Worm (Caenorhabditis elegans): Measurements from ENCODE around the gene ccep-97.

The ccep-97 gene

ce11 chrV:4842544-4842943, 24.1 kb upstream of the ccep-97 start, which contains the start of the genes cwp-2 and cwp-3:
TSS of gene cwp-2 (minus strand) at chrV:4842644.
TSS of gene cwp-3 (plus strand) at chrV:4842836.
- TF ChIP-seq hlh-13 (GFP tag; optimal IDR thresholded peaks at IDR 0.05) (no peak), sdc-2 (tag; optimal IDR thresholded peaks at IDR 0.05) (no peak), dve-1 (tag; optimal IDR thresholded peaks at IDR 0.05) (no peak), pag-3 (tag; optimal IDR thresholded peaks at IDR 0.05; ENCODE audit: borderline replicate concordance) (no peak), fkh-6 (tag; optimal IDR thresholded peaks at IDR 0.05) (no peak), elt-2 (tag; optimal IDR thresholded peaks at IDR 0.05) (no peak), ahr-1 (tag; optimal IDR thresholded peaks at IDR 0.05) (no peak), ceh-45 (GFP tag; IDR thresholded peaks at IDR 0.05) (no peak), mec-3 (tag; optimal IDR thresholded peaks at IDR 0.05; ENCODE audit: borderline replicate concordance) (no peak), ttx-3 (tag; optimal IDR thresholded peaks at IDR 0.05) (no peak)

DNA sequence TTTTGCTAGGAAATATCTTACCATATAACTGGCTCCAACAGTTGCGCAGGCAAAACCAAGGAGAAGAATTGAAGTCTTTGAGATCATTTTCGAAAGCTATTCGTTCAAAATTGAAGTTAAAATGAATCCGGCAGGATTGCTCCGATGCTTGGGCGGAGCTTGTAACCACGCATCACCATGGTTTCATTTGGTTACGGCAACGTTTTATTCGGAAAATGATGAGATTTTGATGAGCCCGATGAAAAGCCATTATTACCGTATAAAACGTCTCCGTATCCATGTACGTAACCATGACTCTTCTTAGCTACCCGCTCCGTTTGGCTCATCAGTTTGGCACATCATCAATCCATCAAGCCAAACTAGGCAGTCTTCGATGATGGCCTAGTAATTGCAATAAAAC, 22.7 kb upstream of the ccep-97 start, which contains the start of gene cwp-1:
Gene cwp-1 (minus strand): TSS at position 101 of the 400 bp plus-strand sequence.
- TF ChIP-seq odd-2 (tag; optimal IDR thresholded peaks at IDR 0.05) (no peak), lim-6 (tag; optimal IDR thresholded peaks at IDR 0.05) (no peak), unc-86 (tag; optimal IDR thresholded peaks at IDR 0.05) (no peak), nfya-1 (tag; optimal IDR thresholded peaks at IDR 0.05) (no peak), rnt-1 (tag; optimal IDR thresholded peaks at IDR 0.05) (no peak), sox-4 (tag; optimal IDR thresholded peaks at IDR 0.05) (no peak), fax-1 (tag; optimal IDR thresholded peaks at IDR 0.05) (no peak), unc-55 (GFP tag; optimal IDR thresholded peaks at IDR 0.05) (no peak), pag-3 (tag; optimal IDR thresholded peaks at IDR 0.05; ENCODE audit: borderline replicate concordance) (no peak), ceh-22 (tag; optimal IDR thresholded peaks at IDR 0.05) (no peak), pros-1 (tag; optimal IDR thresholded peaks at IDR 0.05) (no peak), ceh-45 (GFP tag; IDR thresholded peaks at IDR 0.05) (no peak), ceh-2 (tag; optimal IDR thresholded peaks at IDR 0.05) (no peak), gmeb-2 (tag; optimal IDR thresholded peaks at IDR 0.05) (no peak), npax-4 (tag; optimal IDR thresholded peaks at IDR 0.05) (no peak), ceh-30 (tag; optimal IDR thresholded peaks at IDR 0.05) (no peak), nhr-11 (tag; optimal IDR thresholded peaks at IDR 0.05) (no peak), tbx-7 (tag; optimal IDR thresholded peaks at IDR 0.05) (no peak), ceh-24 (tag; optimal IDR thresholded peaks at IDR 0.05) (no peak)

DNA sequence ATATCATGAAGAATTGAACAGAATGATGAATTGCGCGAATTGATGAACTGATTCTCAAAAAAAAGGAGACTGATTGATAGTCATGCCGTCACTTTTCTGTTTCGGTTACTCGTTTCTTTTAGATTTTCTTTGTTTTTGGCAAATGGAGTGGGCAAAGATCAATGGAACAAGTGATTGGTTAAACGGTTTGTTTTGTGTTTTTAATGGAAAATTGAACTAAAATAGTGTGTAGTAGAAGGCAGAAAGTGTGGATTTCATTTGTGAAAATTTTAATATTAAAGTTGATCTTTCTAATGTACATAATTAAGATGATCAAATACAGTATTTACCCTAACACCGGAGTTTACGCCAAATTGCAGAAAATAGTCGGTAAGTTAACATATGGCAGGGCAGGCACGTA, 21.4 kb upstream of the ccep-97 start, which contains the start of gene nas-9:
Gene nas-9 (minus strand): TSS at position 101 of the 400 bp plus-strand sequence.
- TF ChIP-seq Y22D7AL.16 (tag; optimal IDR thresholded peaks at IDR 0.05) (no peak), ama-1 (optimal IDR thresholded peaks at IDR 0.05) (no peak), sox-4 (tag; optimal IDR thresholded peaks at IDR 0.05) (no peak)

DNA sequence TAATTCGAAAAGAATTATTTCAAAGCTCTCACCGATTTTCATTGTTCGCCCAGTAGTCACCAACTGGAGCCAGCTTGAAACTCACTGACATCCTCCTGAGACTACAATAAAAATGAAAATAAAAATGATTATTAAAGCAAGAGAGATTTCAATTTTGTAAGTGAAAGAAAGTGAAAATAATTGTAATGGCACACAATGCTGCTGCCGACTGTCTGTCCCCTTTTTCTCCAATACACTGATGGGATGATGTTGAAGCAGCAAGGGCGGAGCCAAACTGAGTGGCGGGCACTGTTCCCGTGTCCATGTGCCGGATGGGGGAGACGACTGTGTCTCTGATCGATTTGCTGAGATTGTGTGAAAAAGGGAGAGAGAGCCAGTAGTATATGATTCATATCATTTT, 15.8 kb upstream of the ccep-97 start, which contains the start of gene C37H5.14:
Gene C37H5.14 (minus strand): TSS at position 101 of the 400 bp plus-strand sequence.
- TF ChIP-seq zip-5 (tag; optimal IDR thresholded peaks at IDR 0.05) (no peak), pha-2 (tag; optimal IDR thresholded peaks at IDR 0.05) (no peak), unc-86 (tag; optimal IDR thresholded peaks at IDR 0.05) (no peak), C08G9.2 (tag; optimal IDR thresholded peaks at IDR 0.05) (no peak), ceh-48 (tag; optimal IDR thresholded peaks at IDR 0.05) (no peak), gmeb-2 (tag; optimal IDR thresholded peaks at IDR 0.05) (no peak), dve-1 (tag; optimal IDR thresholded peaks at IDR 0.05) (no peak), K02D7.2 (tag; optimal IDR thresholded peaks at IDR 0.05) (no peak), ceh-24 (tag; optimal IDR thresholded peaks at IDR 0.05) (no peak), ahr-1 (tag; optimal IDR thresholded peaks at IDR 0.05) (no peak), T23F11.4 (GFP tag; optimal IDR thresholded peaks at IDR 0.05) (no peak), mec-3 (tag; optimal IDR thresholded peaks at IDR 0.05; ENCODE audit: borderline replicate concordance) (no peak), pqm-1 (tag; optimal IDR thresholded peaks at IDR 0.05) (no peak), lin-11 (tag; optimal IDR thresholded peaks at IDR 0.05) (no peak), unc-3 (GFP tag; conservative IDR thresholded peaks at IDR 0.05) (no peak), unc-3 (tag; optimal IDR thresholded peaks at IDR 0.05) (no peak)

All from whole organism, late embryonic.